Worm (Caenorhabditis elegans) whole organism, mixed stage, embryonic: ENCODE data around the gene alh-3.
"Not testable (repeated sequence)": the region's sequence is repeated elsewhere in the genome, so short reads cannot be mapped to it uniquely, and the experiment has no call there.

Experiments
- M03D4.4 ChIP-seq: sonication (generic microtip); optimal IDR thresholded peaks from 2 replicates; lab custom pipeline; 2017; ENCODE audit warnings: mild to moderate bottlenecking, missing genetic modification characterization, missing compliant biosample characterization
- bed-3 ChIP-seq: fragments of 200-800 bp; sonication (Bioruptor generic); optimal IDR thresholded peaks from 3 replicates; lab custom pipeline; 2018; ENCODE audit warnings: mild to moderate bottlenecking, missing genetic modification characterization, moderate library complexity, missing compliant biosample characterization
- blmp-1 ChIP-seq: fragments of 150-350 bp; optimal IDR thresholded peaks from 2 replicates; lab custom pipeline; 2014; ENCODE audit warnings: missing biosample characterization, missing genetic modification characterization
- ceh-39 ChIP-seq: fragments of 150-350 bp; optimal IDR thresholded peaks from 2 replicates; lab custom pipeline; 2014; ENCODE audit warnings: missing biosample characterization, missing genetic modification characterization
- ceh-43 ChIP-seq: fragments of 200-800 bp; sonication (Bioruptor generic); optimal IDR thresholded peaks from 2 replicates; lab custom pipeline; 2018; ENCODE audit warnings: mild to moderate bottlenecking, missing genetic modification characterization, moderate library complexity, missing compliant biosample characterization
- ceh-83 ChIP-seq: fragments of 200-800 bp; sonication (Bioruptor generic); optimal IDR thresholded peaks from 2 replicates; lab custom pipeline; 2018; ENCODE audit warnings: mild to moderate bottlenecking, missing genetic modification characterization, missing compliant biosample characterization
- ces-1 ChIP-seq: fragments of 150-350 bp; optimal IDR thresholded peaks from 2 replicates; lab custom pipeline; 2014; ENCODE audit warnings: missing biosample characterization, missing genetic modification reagents, missing genetic modification characterization
- cnd-1 ChIP-seq: fragments of 200-800 bp; sonication (Bioruptor generic); optimal IDR thresholded peaks from 2 replicates; lab custom pipeline; 2018; ENCODE audit warnings: mild to moderate bottlenecking, missing genetic modification characterization, missing compliant biosample characterization
- drap-1 ChIP-seq: fragments of 200-800 bp; sonication (Bioruptor generic); optimal IDR thresholded peaks from 3 replicates; lab custom pipeline; 2018; ENCODE audit warnings: mild to moderate bottlenecking, missing genetic modification characterization, missing compliant biosample characterization
- elt-1 ChIP-seq: sonication (generic microtip); optimal IDR thresholded peaks from 2 replicates; lab custom pipeline; 2017; ENCODE audit warnings: missing genetic modification characterization, mild to moderate bottlenecking, missing compliant biosample characterization, antibody characterized with exemption, moderate library complexity, borderline replicate concordance; ENCODE audit not compliant: insufficient read depth
- elt-3 ChIP-seq: fragments of 150-350 bp; optimal IDR thresholded peaks from 2 replicates; lab custom pipeline; 2014; ENCODE audit warnings: missing biosample characterization, missing genetic modification characterization
- ham-2 ChIP-seq: fragments of 200-800 bp; sonication (Bioruptor generic); optimal IDR thresholded peaks from 2 replicates; lab custom pipeline; 2018; ENCODE audit warnings: mild to moderate bottlenecking, missing genetic modification characterization, missing compliant biosample characterization
- lin-13 ChIP-seq: fragments of 150-350 bp; optimal IDR thresholded peaks from 2 replicates; lab custom pipeline; 2014; ENCODE audit warnings: missing biosample characterization, missing genetic modification characterization
- lin-32 ChIP-seq: fragments of 200-800 bp; sonication (Bioruptor generic); optimal IDR thresholded peaks from 2 replicates; lab custom pipeline; 2018; ENCODE audit warnings: mild to moderate bottlenecking, missing genetic modification characterization, missing compliant biosample characterization
- lsy-2 ChIP-seq: fragments of 150-350 bp; optimal IDR thresholded peaks from 2 replicates; lab custom pipeline; 2014; ENCODE audit warnings: missing biosample characterization, missing genetic modification characterization
- mab-5 ChIP-seq: fragments of 150-350 bp; optimal IDR thresholded peaks from 2 replicates; lab custom pipeline; 2014; ENCODE audit warnings: missing biosample characterization, missing genetic modification characterization
- mep-1 ChIP-seq: fragments of 150-350 bp; optimal IDR thresholded peaks from 2 replicates; lab custom pipeline; 2017; ENCODE audit warnings: missing biosample characterization, missing genetic modification reagents, missing genetic modification characterization, inconsistent platforms
- mls-2 ChIP-seq: sonication (generic microtip); optimal IDR thresholded peaks from 2 replicates; lab custom pipeline; 2016; ENCODE audit warnings: mild to moderate bottlenecking, missing genetic modification characterization, moderate library complexity, missing compliant biosample characterization
- nhr-12 ChIP-seq: fragments of 150-350 bp; optimal IDR thresholded peaks from 2 replicates; lab custom pipeline; 2014; ENCODE audit warnings: missing biosample characterization, missing genetic modification characterization
- nhr-2 ChIP-seq: fragments of 150-350 bp; optimal IDR thresholded peaks from 2 replicates; lab custom pipeline; 2014; ENCODE audit warnings: missing biosample characterization, missing genetic modification characterization
- nhr-237 ChIP-seq: fragments of 150-350 bp; optimal IDR thresholded peaks from 2 replicates; lab custom pipeline; 2014; ENCODE audit warnings: missing biosample characterization, missing genetic modification characterization
- nhr-28 ChIP-seq: fragments of 150-350 bp; optimal IDR thresholded peaks from 2 replicates; lab custom pipeline; 2014; ENCODE audit warnings: missing biosample characterization, missing genetic modification characterization
- nhr-76 ChIP-seq: sonication (generic microtip); optimal IDR thresholded peaks from 2 replicates; lab custom pipeline; 2017; ENCODE audit warnings: missing biosample characterization, missing genetic modification characterization
- sem-2 ChIP-seq: fragments of 200-800 bp; sonication (Bioruptor generic); optimal IDR thresholded peaks from 2 replicates; lab custom pipeline; 2018; ENCODE audit warnings: mild to moderate bottlenecking, missing genetic modification characterization, missing compliant biosample characterization
- sptf-1 ChIP-seq: sonication (generic microtip); optimal IDR thresholded peaks from 2 replicates; lab custom pipeline; 2017; ENCODE audit warnings: mild to moderate bottlenecking, missing genetic modification characterization, moderate library complexity, missing compliant biosample characterization
- tbx-8 ChIP-seq: fragments of 200-800 bp; sonication (Bioruptor generic); optimal IDR thresholded peaks from 2 replicates; lab custom pipeline; 2018; ENCODE audit warnings: mild to moderate bottlenecking, missing genetic modification characterization, moderate library complexity, missing compliant biosample characterization
- unc-120 ChIP-seq: sonication (generic microtip); optimal IDR thresholded peaks from 2 replicates; lab custom pipeline; 2017; ENCODE audit warnings: missing genetic modification characterization, missing compliant biosample characterization; ENCODE audit not compliant: poor library complexity, severe bottlenecking
- unc-39 ChIP-seq: fragments of 150-350 bp; optimal IDR thresholded peaks from 2 replicates; lab custom pipeline; 2014; ENCODE audit warnings: missing biosample characterization, missing genetic modification characterization
- unc-62 ChIP-seq: fragments of 150-350 bp; optimal IDR thresholded peaks from 2 replicates; lab custom pipeline; 2014; ENCODE audit warnings: missing biosample characterization, missing genetic modification reagents, missing genetic modification characterization
- zip-8 ChIP-seq: fragments of 150-350 bp; optimal IDR thresholded peaks from 2 replicates; lab custom pipeline; 2014; ENCODE audit warnings: missing biosample characterization, missing genetic modification characterization

The alh-3 gene

ce11 chrIV:10987342-10987945 is 35.0 kb upstream of the alh-3 start, which contains the start of gene Y43E12A.3:
Gene Y43E12A.3, plus strand, starts transcription at chrIV:10987895.
- not testable (repeated sequence) for TF ChIP-seq sptf-1, cnd-1, blmp-1 (tag; lab: Kevin White, UChicago)

- TF ChIP-seq ces-1 = no peak
- TF ChIP-seq ceh-83 (GFP tag; lab: Kevin White, UChicago) = no peak
- TF ChIP-seq tbx-8 (GFP tag; lab: Kevin White, UChicago) = no peak
- no peak for TF ChIP-seq cnd-1 (tag; lab: Kevin White, UChicago)
- TF ChIP-seq ceh-39 = no peak
- TF ChIP-seq nhr-28 (tag; lab: Kevin White, UChicago) = no peak
- no peak for TF ChIP-seq lin-13 (tag; lab: Kevin White, UChicago)
- TF ChIP-seq elt-3 = no peak
- no peak for TF ChIP-seq M03D4.4
- no peak for TF ChIP-seq nhr-76 (tag; lab: Kevin White, UChicago)
- TF ChIP-seq nhr-237 (tag; lab: Kevin White, UChicago) = no peak
- no peak for TF ChIP-seq unc-120
- no peak for TF ChIP-seq nhr-12 (tag; lab: Kevin White, UChicago)
- no peak for TF ChIP-seq blmp-1 (tag; lab: Kevin White, UChicago)
- no peak for TF ChIP-seq mab-5 (tag; lab: Kevin White, UChicago)
Observed at ce11 chrIV:10990699-10991098, 31.7 kb upstream of the alh-3 start, which contains the start of gene F13H10.5. Gene F13H10.5, plus strand, starts transcription at chrIV:10990999.

ce11 chrIV:11001614-11002013 is 20.8 kb upstream of the alh-3 start, which contains the start of gene F13H10.9:
Gene F13H10.9, plus strand, starts transcription at chrIV:11001914.
- TF ChIP-seq unc-120 = no peak
- TF ChIP-seq sem-2 (GFP tag; lab: Kevin White, UChicago) = no peak
- TF ChIP-seq cnd-1 (tag; lab: Kevin White, UChicago) = no peak
- no peak for TF ChIP-seq lin-13 (tag; lab: Kevin White, UChicago)
- no peak for TF ChIP-seq ces-1
- TF ChIP-seq unc-62 (GFP tag; lab: Kevin White, UChicago) = no peak
- no peak for TF ChIP-seq nhr-28 (tag; lab: Kevin White, UChicago)
- TF ChIP-seq elt-1 (tag; lab: Kevin White, UChicago) = no peak
- no peak for TF ChIP-seq nhr-12 (tag; lab: Kevin White, UChicago)
- TF ChIP-seq ceh-43 (GFP tag; lab: Kevin White, UChicago) = no peak
- TF ChIP-seq ceh-39 = no peak
- TF ChIP-seq elt-3 = no peak
- no peak for TF ChIP-seq zip-8
- no peak for TF ChIP-seq lin-32 (GFP tag; lab: Kevin White, UChicago)
- TF ChIP-seq bed-3 (GFP tag; lab: Kevin White, UChicago) = no peak
- no peak for TF ChIP-seq lsy-2 (tag; lab: Kevin White, UChicago)
- TF ChIP-seq blmp-1 (tag; lab: Kevin White, UChicago) = no peak
- TF ChIP-seq ham-2 = no peak
- no peak for TF ChIP-seq nhr-76 (tag; lab: Kevin White, UChicago)
- no peak for TF ChIP-seq drap-1 (GFP tag; lab: Kevin White, UChicago)

ce11 chrIV:11004273-11004672 is 18.1 kb upstream of the alh-3 start, which contains the start of gene F13H10.1:
Gene F13H10.1, plus strand, starts transcription at chrIV:11004573.
- no peak for TF ChIP-seq ceh-83 (GFP tag; lab: Kevin White, UChicago)
- TF ChIP-seq elt-1 (tag; lab: Kevin White, UChicago) = no peak
- TF ChIP-seq mep-1 (tag; lab: Kevin White, UChicago) = no peak
- TF ChIP-seq nhr-28 (tag; lab: Kevin White, UChicago) = no peak
- no peak for TF ChIP-seq mab-5 (tag; lab: Kevin White, UChicago)
- TF ChIP-seq bed-3 (GFP tag; lab: Kevin White, UChicago) = no peak
- no peak for TF ChIP-seq unc-39 (tag; lab: Kevin White, UChicago)
- TF ChIP-seq cnd-1 (tag; lab: Kevin White, UChicago) = no peak
- TF ChIP-seq mls-2 = no peak
- no peak for TF ChIP-seq blmp-1 (tag; lab: Kevin White, UChicago)
- TF ChIP-seq sptf-1 (tag; lab: Kevin White, UChicago) = no peak
- TF ChIP-seq tbx-8 (GFP tag; lab: Kevin White, UChicago) = no peak
- TF ChIP-seq unc-120 = no peak
- no peak for TF ChIP-seq nhr-2
- no peak for TF ChIP-seq nhr-12 (tag; lab: Kevin White, UChicago)
